Fruit fly (Drosophila melanogaster) Kc167 (cell line): ENCODE data around the gene disco.

ENCODE experiments used
- Sin3A ChIP-seq: fragments of >200 bp; optimal IDR thresholded peaks from 2 replicates; lab custom pipeline; 2018; ENCODE audit warnings: missing external identifiers
- h ChIP-seq: fragments of >200 bp; optimal IDR thresholded peaks from 3 replicates; lab custom pipeline; 2018; ENCODE audit warnings: missing external identifiers
- psq ChIP-seq: fragments of >200 bp; optimal IDR thresholded peaks from 2 replicates; lab custom pipeline; 2017; ENCODE audit warnings: missing external identifiers

dm6 chrX:16209663-16210062 lies 6.9 kb downstream of the disco start:
- TF ChIP-seq Sin3A (lab: Kevin White, UChicago) = no peak
- TF ChIP-seq h = no peak
- TF ChIP-seq psq (lab: Kevin White, UChicago) = no peak
